Fruit fly (Drosophila melanogaster) Kc167 (cell line): ENCODE results near the gene Tcs3.

ENCODE experiments used
- Myc ChIP-seq: fragments of >200 bp; optimal IDR thresholded peaks from 2 replicates; lab custom pipeline; 2017; ENCODE audit warnings: missing external identifiers
- Sin3A ChIP-seq: fragments of >200 bp; optimal IDR thresholded peaks from 2 replicates; lab custom pipeline; 2018; ENCODE audit warnings: missing external identifiers
- h ChIP-seq: fragments of >200 bp; optimal IDR thresholded peaks from 3 replicates; lab custom pipeline; 2018; ENCODE audit warnings: missing external identifiers
- insv ChIP-seq: fragments of >200 bp; optimal IDR thresholded peaks from 3 replicates; lab custom pipeline; 2018; ENCODE audit warnings: missing external identifiers
- psq ChIP-seq: fragments of >200 bp; optimal IDR thresholded peaks from 2 replicates; lab custom pipeline; 2017; ENCODE audit warnings: missing external identifiers
- ttk ChIP-seq: sonication (Bioruptor generic); optimal IDR thresholded peaks from 2 replicates; lab custom pipeline; 2017; ENCODE audit warnings: missing external identifiers

Gene Tcs3

DNA sequence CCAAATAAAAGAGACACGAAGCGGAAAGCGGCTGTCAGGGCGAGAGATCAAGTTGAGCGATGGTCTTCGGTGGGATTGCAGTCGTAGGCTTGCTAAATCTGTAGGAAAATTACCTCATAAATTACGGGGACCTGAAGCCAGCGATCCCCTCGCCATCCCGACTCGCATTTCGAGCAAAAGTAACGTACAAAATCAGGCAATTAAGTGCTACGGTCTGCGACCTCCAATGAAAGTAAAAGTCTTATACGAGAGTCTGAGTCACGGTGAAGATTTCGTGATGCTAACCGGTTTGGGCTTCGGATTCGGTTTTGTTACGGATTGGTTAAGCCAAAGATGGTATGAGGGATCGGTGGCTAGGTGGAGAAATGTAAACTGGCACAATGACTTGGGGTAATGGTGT is 11.9 kb upstream of the Tcs3 start:
- no peak for TF ChIP-seq h (lab: Kevin White, UChicago)
- no peak for TF ChIP-seq ttk (lab: Kevin White, UChicago)
- TF ChIP-seq Myc (lab: Kevin White, UChicago): no peak
- TF ChIP-seq Sin3A: no peak

DNA sequence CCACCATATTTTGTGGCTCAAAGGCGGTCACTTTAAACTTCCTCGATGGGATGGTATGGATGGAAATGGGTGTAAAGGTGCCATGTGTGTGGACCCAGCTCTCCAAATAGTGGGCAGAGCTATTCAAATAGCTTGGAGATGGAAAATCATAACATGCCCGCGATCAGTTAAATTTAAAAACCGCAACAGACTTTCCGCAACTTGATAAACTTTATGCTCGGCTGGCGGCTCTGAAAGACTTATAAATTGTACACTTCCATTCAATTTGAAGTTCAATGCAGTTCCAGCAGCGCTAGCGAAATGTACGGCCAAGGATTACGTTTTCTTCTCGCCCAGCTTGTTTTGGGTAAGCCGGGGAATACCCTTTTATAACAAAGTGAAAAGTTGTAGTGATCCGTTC is 5.8 kb upstream of the Tcs3 start, which contains the start of gene CG33257:
CG33257 (plus strand) TSS at position 301 of the 400 bp plus-strand sequence.
- TF ChIP-seq Myc (lab: Kevin White, UChicago) (no peak), psq (lab: Kevin White, UChicago) (no peak), Sin3A (no peak), ttk (lab: Kevin White, UChicago) (no peak), insv (lab: Kevin White, UChicago) (no peak), h (lab: Kevin White, UChicago) (no peak)

DNA sequence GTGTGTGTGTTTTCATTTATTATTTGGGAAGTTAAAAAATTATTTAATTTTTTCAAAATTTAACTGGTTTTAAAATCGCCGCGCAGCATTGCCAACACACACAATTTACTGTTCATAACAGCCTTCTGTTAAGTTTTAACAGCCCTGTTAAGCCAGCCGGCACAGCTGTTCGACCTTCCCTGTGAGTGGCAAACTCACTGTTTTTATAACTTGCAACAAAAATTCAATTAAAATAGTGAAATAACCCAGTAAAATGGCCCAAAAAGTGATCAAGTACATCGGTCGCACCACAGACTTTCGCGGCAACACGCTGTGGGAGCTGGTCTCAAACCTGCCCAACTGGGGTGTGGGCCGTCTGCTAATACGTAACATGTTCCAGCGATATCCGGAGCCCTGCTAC is 3.9 kb upstream of the Tcs3 start, which contains the start of gene mRpS34:
mRpS34 (plus strand) TSS at position 161 of the 400 bp plus-strand sequence.
- no peak for TF ChIP-seq ttk (lab: Kevin White, UChicago)
- no peak for TF ChIP-seq h (lab: Kevin White, UChicago)
- no peak for TF ChIP-seq psq (lab: Kevin White, UChicago)
- no peak for TF ChIP-seq Sin3A
- no peak for TF ChIP-seq insv (lab: Kevin White, UChicago)
- TF ChIP-seq Myc (lab: Kevin White, UChicago): no peak

DNA sequence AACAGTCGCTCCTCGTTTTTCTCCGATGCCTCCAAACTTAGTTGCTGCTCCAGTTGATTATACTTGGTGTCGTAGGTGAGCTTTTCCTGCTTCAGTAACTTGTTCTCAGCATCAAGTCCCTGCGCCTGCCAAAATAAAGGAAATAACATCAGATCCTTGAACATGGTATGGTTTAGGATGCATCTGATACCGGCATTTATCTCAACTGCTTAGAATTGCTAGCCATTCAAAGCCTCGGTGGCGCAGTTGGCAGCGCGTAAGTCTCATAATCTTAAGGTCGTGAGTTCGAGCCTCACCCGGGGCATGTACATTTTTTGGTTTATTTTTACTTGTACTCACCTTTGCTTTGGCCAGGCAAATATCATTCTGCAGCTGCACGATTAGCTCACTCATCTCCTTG is 2.1 kb upstream of the Tcs3 start:
- TF ChIP-seq ttk (lab: Kevin White, UChicago) (no peak), psq (lab: Kevin White, UChicago) (no peak), insv (lab: Kevin White, UChicago) (no peak)

DNA sequence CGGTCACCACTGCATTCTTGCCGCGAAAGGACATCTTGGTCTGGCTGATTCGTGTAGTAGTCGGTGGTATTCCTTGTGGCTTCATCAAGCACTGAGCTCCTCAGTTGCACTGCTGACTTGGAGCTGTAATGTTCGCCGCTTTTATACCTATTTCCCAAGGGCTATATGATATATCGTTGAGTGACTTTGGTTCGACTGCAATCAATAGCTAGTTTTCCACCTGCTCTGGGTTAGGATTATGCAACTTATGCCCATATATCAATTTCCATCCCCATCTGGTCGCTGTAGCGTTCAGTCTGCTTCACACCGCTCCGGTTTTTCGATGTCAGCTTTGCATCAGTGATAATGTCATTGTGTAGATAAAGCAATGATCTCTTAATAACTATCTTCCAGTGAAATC is 2.4 kb downstream of the Tcs3 start, which contains the start of gene Pdh:
Pdh (minus strand) TSS at position 101 of the 400 bp plus-strand sequence.
- TF ChIP-seq Myc (lab: Kevin White, UChicago) (no peak), psq (lab: Kevin White, UChicago) (no peak), ttk (lab: Kevin White, UChicago) (no peak), Sin3A (no peak), insv (lab: Kevin White, UChicago) (no peak), h (lab: Kevin White, UChicago) (no peak)

DNA sequence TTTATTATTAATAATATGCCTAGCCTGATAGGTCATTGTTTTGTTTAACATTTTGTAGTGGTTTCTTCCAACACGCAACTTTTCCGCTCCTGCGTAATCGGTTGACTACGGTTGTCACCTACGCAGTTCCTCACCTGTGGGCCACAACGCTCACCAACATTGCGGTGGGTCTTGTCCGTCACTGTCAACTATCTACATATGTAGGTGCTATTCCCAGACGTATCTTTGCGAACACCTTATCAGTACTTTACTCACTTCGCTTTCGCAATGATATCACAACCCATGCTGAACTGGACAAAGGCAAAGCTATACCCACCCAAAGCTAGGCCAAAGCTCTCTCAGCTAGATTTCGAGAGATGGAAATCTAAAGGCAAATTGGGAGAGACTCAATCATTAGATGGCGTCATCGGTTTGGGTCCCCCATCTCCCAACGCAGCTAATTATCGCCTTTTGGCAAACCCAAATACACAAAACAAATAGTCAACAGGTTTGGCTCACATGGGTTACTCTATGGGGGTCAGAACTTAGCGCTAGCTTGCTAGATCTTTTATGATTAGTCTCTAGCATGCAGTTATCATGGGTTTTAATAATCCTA is 4.5 kb downstream of the Tcs3 start:
- no peak for TF ChIP-seq h (lab: Kevin White, UChicago)
- TF ChIP-seq Myc (lab: Kevin White, UChicago): no peak
- TF ChIP-seq insv (lab: Kevin White, UChicago): no peak

DNA sequence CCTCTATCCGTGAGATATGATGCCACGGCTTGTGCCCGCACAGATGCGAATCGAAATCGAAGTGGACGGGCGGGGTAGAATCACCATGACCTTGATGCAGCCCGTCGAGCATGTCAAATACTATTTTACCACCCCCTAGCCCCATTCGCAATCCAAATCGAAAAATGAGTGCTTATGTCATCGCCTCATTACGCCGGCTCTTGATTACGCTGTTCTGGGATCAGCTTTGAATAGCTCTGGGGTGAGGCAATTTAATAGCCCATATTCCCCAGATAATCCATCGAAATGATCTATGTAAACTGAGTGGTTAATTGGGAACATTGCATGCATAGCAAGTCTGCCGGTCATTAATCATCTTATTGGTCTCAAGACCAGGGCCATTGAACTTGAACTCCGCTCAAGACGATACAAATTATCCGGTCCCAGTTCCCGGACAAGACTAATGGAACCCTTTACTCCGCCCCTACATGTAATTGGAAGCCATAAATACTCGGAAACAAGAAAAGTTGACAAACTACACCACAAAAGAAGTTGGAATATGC is 5.5 kb downstream of the Tcs3 start:
- no peak for TF ChIP-seq Myc (lab: Kevin White, UChicago)
- no peak for TF ChIP-seq psq (lab: Kevin White, UChicago)
- no peak for TF ChIP-seq h (lab: Kevin White, UChicago)
- no peak for TF ChIP-seq insv (lab: Kevin White, UChicago)

DNA sequence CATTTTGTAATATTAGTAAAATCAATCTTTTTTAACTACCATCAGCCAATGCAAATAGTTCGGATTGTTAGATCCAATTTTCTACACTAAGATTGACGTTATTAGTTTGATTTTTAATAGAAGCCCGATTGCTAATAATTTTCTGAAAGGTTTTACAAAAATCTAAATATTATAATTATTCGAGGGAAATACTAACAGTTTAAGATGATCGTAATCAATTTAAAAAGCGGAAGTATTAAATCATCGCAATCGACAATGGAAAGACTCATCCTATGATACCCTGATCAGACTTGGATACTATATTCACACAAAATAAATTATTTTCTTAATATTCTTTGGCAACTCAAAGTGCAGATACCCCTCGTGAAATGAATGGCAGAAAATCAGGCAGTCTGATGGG is 6.1 kb downstream of the Tcs3 start:
- TF ChIP-seq Myc (lab: Kevin White, UChicago): no peak
- TF ChIP-seq h (lab: Kevin White, UChicago): no peak
- TF ChIP-seq psq (lab: Kevin White, UChicago): no peak
- TF ChIP-seq Sin3A: no peak
- TF ChIP-seq insv (lab: Kevin White, UChicago): no peak
- TF ChIP-seq ttk (lab: Kevin White, UChicago): no peak

DNA sequence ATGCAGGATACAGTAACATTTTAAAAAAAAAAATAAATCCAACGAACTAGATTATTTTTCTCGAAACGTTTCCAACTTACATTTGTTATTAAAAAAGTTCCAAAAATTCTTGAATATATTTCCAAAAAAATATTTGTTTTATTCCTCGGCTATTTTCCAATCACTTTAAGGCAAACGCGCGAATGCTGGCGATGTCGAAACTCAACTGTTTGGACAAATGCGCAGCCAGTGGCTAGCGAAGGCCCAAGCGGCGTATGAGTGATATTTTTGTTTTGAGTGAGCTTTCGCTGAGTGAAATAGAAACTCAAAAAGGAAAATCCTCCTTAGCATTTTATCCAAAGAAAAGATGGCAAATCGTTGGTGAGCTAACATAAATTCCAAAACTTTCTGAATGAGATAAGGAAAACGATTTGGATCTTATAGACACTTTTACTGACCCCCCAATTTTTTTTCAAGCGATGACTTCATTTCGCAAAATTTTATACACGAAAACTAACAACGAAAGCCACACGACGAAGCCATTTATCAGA is 7.5 kb downstream of the Tcs3 start, which contains the start of gene ringer:
ringer (minus strand) TSS at position 210 of the 530 bp plus-strand sequence.
- TF ChIP-seq Myc (lab: Kevin White, UChicago) (no peak), Sin3A (no peak), insv (lab: Kevin White, UChicago) (no peak), psq (lab: Kevin White, UChicago) (no peak), ttk (lab: Kevin White, UChicago) (no peak), h (lab: Kevin White, UChicago) (no peak)

DNA sequence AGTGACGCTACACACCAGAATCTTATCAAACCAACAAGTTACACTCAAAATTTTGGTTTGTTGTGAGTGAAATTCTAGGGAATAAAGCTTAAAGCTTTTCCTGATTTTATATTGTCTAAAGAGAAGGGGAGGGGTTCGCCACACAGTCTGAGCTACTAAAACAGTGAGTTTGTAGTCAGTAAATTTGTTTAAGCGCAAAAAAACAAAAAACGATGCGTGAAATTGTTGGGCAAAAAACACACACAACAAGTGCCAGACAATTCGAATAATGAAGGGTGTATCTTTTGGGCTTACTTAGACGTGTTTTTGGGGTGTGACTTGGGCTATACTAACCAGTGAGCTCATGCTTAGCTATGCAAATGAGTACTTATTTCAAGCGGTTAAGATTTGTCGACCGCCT is 8.0 kb downstream of the Tcs3 start:
- TF ChIP-seq Sin3A (no peak), Myc (lab: Kevin White, UChicago) (no peak), insv (lab: Kevin White, UChicago) (no peak), h (lab: Kevin White, UChicago) (no peak), psq (lab: Kevin White, UChicago) (no peak)

DNA sequence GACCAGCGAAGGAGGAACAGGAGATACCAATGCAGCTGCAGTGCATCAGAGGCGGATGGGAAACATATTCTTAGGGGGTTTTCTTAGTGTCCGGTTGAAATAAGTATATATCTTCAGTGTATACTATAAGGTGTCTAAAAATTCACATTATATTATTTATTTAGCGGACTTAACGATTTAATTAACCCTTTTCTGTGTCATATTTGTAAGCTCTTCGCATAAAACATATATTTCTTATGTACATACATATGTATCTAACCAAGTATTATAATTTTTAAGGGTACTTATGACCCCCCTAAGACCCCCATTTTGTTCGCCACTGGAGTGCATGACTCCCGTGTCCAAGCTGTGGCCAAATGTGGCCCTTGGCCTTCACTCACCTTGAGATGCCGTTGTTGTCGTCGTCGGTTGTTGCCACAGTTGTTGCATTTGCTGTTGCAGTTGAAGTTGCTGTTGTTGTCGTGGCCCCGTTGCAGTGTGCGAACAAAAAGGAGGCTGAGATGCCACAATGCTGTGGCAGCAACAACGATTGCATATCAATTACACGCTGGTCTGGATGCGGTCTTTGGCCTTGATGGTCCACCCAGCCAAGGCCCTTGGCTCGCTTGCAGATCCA is 9.5 kb downstream of the Tcs3 start:
- TF ChIP-seq insv (lab: Kevin White, UChicago) (no peak), Myc (lab: Kevin White, UChicago) (no peak), Sin3A (no peak), ttk (lab: Kevin White, UChicago) (no peak), psq (lab: Kevin White, UChicago) (no peak), h (lab: Kevin White, UChicago) (no peak)

DNA sequence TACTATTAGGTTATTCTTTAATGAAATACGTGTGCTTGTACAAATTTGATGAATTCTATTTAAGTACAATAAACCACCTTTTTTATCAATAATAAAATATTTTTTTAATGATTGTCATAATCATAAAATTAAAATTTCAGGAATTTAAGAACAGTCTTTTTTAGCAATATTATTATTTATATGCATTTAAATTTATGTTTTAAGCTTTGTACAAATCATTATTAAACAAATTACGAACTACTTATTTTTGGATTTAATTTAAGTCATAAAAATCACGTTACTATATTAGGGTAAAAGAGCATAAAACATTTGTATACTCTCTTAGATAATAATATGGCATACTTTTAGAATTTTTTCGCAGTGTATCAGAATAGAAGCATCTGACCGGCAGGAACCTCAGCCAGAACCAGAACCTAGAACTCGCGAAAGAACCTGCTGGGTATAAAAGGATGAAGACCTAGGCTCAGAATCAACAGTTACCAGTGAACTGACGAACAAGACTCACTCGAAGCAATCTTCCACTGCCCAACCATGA is 10.4 kb downstream of the Tcs3 start, which contains the start of gene Cpr72Ea:
Cpr72Ea (plus strand) TSS at position 485 of the 535 bp plus-strand sequence.
- TF ChIP-seq insv (lab: Kevin White, UChicago) (no peak), Myc (lab: Kevin White, UChicago) (no peak), ttk (lab: Kevin White, UChicago) (no peak), Sin3A (no peak), psq (lab: Kevin White, UChicago) (no peak), h (lab: Kevin White, UChicago) (no peak)
